Fruit fly (Drosophila melanogaster) whole organism, wandering third instar larva: ENCODE measurements around the gene CG8870.
A peak's percentile ranks its signal among the peaks of the same experiment; 100 is the strongest.

Experiments used
- CG32264 ChIP-seq: fragments of 200-800 bp; sonication (Bioruptor generic); optimal IDR thresholded peaks from 2 replicates; lab custom pipeline; 2016; ENCODE audit warnings: missing biosample characterization, missing genetic modification characterization
- CG9705 ChIP-seq: fragments of 200-800 bp; sonication (Bioruptor generic); optimal IDR thresholded peaks from 2 replicates; lab custom pipeline; 2018; ENCODE audit warnings: missing biosample characterization, mild to moderate bottlenecking, missing genetic modification characterization
- CrebA ChIP-seq: fragments of 200-800 bp; sonication (Bioruptor generic); optimal IDR thresholded peaks from 2 replicates; lab custom pipeline; 2016; ENCODE audit warnings: missing biosample characterization, mild to moderate bottlenecking, missing genetic modification characterization, borderline replicate concordance
- Dfd ChIP-seq: fragments of >200 bp; optimal IDR thresholded peaks from 2 replicates; lab custom pipeline; 2017; ENCODE audit warnings: missing biosample characterization, missing genetic modification characterization
- Dif ChIP-seq: fragments of 200-275, 200-300 bp; sonication (Bioruptor generic); optimal IDR thresholded peaks from 2 replicates; lab custom pipeline; 2018; ENCODE audit warnings: missing biosample characterization, missing genetic modification characterization; ENCODE audit not compliant: partially characterized antibody
- HLH106 ChIP-seq: fragments of 200-800 bp; optimal IDR thresholded peaks from 3 replicates; lab custom pipeline; 2019; ENCODE audit warnings: missing biosample characterization, mild to moderate bottlenecking, missing genetic modification characterization, moderate library complexity
- Hnf4 ChIP-seq: fragments of 200-800 bp; sonication (Bioruptor generic); optimal IDR thresholded peaks from 2 replicates; lab custom pipeline; 2016; ENCODE audit warnings: missing biosample characterization, mild to moderate bottlenecking, missing genetic modification characterization
- Hr78 ChIP-seq: fragments of >200 bp; optimal IDR thresholded peaks from 2 replicates; lab custom pipeline; 2017; ENCODE audit warnings: missing biosample characterization, missing genetic modification characterization
- Myc ChIP-seq: fragments of >200 bp; optimal IDR thresholded peaks from 2 replicates; lab custom pipeline; 2017
- N ChIP-seq: fragments of >200 bp; optimal IDR thresholded peaks from 2 replicates; lab custom pipeline; 2018; ENCODE audit warnings: missing biosample characterization, missing external identifiers, missing genetic modification characterization
- OdsH ChIP-seq: fragments of 200-800 bp; sonication (Bioruptor generic); optimal IDR thresholded peaks from 2 replicates; lab custom pipeline; 2016; ENCODE audit warnings: missing biosample characterization, mild to moderate bottlenecking, missing genetic modification characterization
- Rel ChIP-seq, 2 experiments: fragments of 200-800 bp; sonication (Bioruptor generic) in 1 of 2; optimal IDR thresholded peaks; 2 replicates in 1 of 2; 3 replicates in 1 of 2; lab custom pipeline; 2016 to 2019; ENCODE audit warnings: mild to moderate bottlenecking in 2 of 2, missing biosample characterization in 2 of 2, missing genetic modification characterization in 2 of 2, moderate library complexity in 1 of 2
- Sp1 ChIP-seq: fragments of 200-800 bp; sonication (Bioruptor generic); optimal IDR thresholded peaks from 3 replicates; lab custom pipeline; 2019; ENCODE audit warnings: missing biosample characterization, mild to moderate bottlenecking, missing genetic modification characterization, moderate library complexity
- Vsx2 ChIP-seq: fragments of 200-300, 225-300 bp; sonication (Bioruptor generic); optimal IDR thresholded peaks from 2 replicates; lab custom pipeline; 2018; ENCODE audit warnings: missing biosample characterization, missing genetic modification characterization; ENCODE audit not compliant: partially characterized antibody
- br ChIP-seq: fragments of 200-800 bp; sonication (Bioruptor generic); optimal IDR thresholded peaks from 2 replicates; lab custom pipeline; 2016; ENCODE audit warnings: missing biosample characterization, missing genetic modification characterization
- dl ChIP-seq, 2 experiments: fragments of 175-275, 200-275 bp in 1 of 2; fragments of 200-275 bp in 1 of 2; sonication (Bioruptor generic); optimal IDR thresholded peaks; lab custom pipeline; 2018; ENCODE audit warnings: mild to moderate bottlenecking in 2 of 2, missing biosample characterization in 2 of 2, missing genetic modification characterization in 2 of 2, moderate library complexity in 2 of 2; ENCODE audit not compliant: partially characterized antibody in 2 of 2, insufficient read depth in 1 of 2
- dmrt93B ChIP-seq: fragments of 200-800 bp; sonication (Bioruptor generic); optimal IDR thresholded peaks from 2 replicates; lab custom pipeline; 2018; ENCODE audit warnings: missing biosample characterization, mild to moderate bottlenecking, missing genetic modification characterization
- dsf ChIP-seq: sonication (Bioruptor generic); optimal IDR thresholded peaks from 2 replicates; lab custom pipeline; 2016; ENCODE audit warnings: missing biosample characterization, missing genetic modification characterization, borderline replicate concordance
- ey ChIP-seq: fragments of 200-800 bp; sonication (Bioruptor generic); optimal IDR thresholded peaks from 2 replicates; lab custom pipeline; 2016; ENCODE audit warnings: missing biosample characterization, missing genetic modification characterization
- foxo ChIP-seq, 2 experiments: fragments of 200-800 bp; sonication (Bioruptor generic); optimal IDR thresholded peaks; 2 replicates in 1 of 2; 3 replicates in 1 of 2; lab custom pipeline; 2016 to 2017; ENCODE audit warnings: missing biosample characterization in 2 of 2, missing genetic modification characterization in 2 of 2
- fru ChIP-seq: fragments of 200-800 bp; sonication (Bioruptor generic); optimal IDR thresholded peaks from 3 replicates; lab custom pipeline; 2016; ENCODE audit warnings: missing biosample characterization, mild to moderate bottlenecking, missing genetic modification characterization
- h ChIP-seq: fragments of 200-800 bp; sonication (Bioruptor generic); optimal IDR thresholded peaks from 3 replicates; lab custom pipeline; 2016; ENCODE audit warnings: missing biosample characterization, mild to moderate bottlenecking, missing genetic modification characterization
- jim ChIP-seq: fragments of 175-275, 200-325 bp; sonication (Bioruptor generic); optimal IDR thresholded peaks from 2 replicates; lab custom pipeline; 2016; ENCODE audit warnings: missing biosample characterization, mild to moderate bottlenecking, missing genetic modification characterization
- pan ChIP-seq: fragments of >200 bp; optimal IDR thresholded peaks from 2 replicates; lab custom pipeline; 2017
- psq ChIP-seq: fragments of 200-800 bp; sonication (Bioruptor generic); optimal IDR thresholded peaks from 3 replicates; lab custom pipeline; 2017; ENCODE audit warnings: missing biosample characterization, mild to moderate bottlenecking, missing genetic modification characterization, moderate library complexity
- rgr ChIP-seq: fragments of 200-800 bp; sonication (Bioruptor generic); optimal IDR thresholded peaks from 3 replicates; lab custom pipeline; 2016; ENCODE audit warnings: missing biosample characterization, mild to moderate bottlenecking, missing genetic modification characterization
- sage ChIP-seq: fragments of 200-800 bp; sonication (Bioruptor generic); optimal IDR thresholded peaks from 2 replicates; lab custom pipeline; 2016; ENCODE audit warnings: missing biosample characterization, mild to moderate bottlenecking, missing genetic modification characterization
- sv ChIP-seq: fragments of 200-800 bp; sonication (Bioruptor generic); optimal IDR thresholded peaks from 3 replicates; lab custom pipeline; 2016; ENCODE audit warnings: missing biosample characterization, missing genetic modification characterization
- tai ChIP-seq: sonication (Bioruptor generic); optimal IDR thresholded peaks from 2 replicates; lab custom pipeline; 2016; ENCODE audit warnings: missing biosample characterization, missing genetic modification characterization
- woc ChIP-seq: sonication (Bioruptor generic); optimal IDR thresholded peaks from 2 replicates; lab custom pipeline; 2016; ENCODE audit warnings: missing biosample characterization, mild to moderate bottlenecking, missing genetic modification characterization

The CG8870 gene

dm6 chr3R:13403032-13403459, 23.4 kb downstream of the CG8870 start, which contains the start of gene Dpm3:
Gene Dpm3, minus strand, starts transcription at chr3R:13403051.
- TF ChIP-seq dl (GFP tag; optimal IDR thresholded peaks at IDR 0.05; lab: Kevin White, UChicago; ENCODE audit: insufficient read depth in 1 of 2, partially characterized antibody in 2 of 2) (peak; percentile 30 to 85), Hnf4 (GFP tag; lab: Kevin White, UChicago) (peak; percentile 25), HLH106 (tag; lab: Kevin White, UChicago) (peak; percentile 15), Vsx2 (GFP tag; lab: Kevin White, UChicago) (peak; percentile 99), OdsH (GFP tag; lab: Kevin White, UChicago) (no peak), woc (GFP tag; lab: Kevin White, UChicago) (no peak), Dif (peak; percentile 99)

DNA sequence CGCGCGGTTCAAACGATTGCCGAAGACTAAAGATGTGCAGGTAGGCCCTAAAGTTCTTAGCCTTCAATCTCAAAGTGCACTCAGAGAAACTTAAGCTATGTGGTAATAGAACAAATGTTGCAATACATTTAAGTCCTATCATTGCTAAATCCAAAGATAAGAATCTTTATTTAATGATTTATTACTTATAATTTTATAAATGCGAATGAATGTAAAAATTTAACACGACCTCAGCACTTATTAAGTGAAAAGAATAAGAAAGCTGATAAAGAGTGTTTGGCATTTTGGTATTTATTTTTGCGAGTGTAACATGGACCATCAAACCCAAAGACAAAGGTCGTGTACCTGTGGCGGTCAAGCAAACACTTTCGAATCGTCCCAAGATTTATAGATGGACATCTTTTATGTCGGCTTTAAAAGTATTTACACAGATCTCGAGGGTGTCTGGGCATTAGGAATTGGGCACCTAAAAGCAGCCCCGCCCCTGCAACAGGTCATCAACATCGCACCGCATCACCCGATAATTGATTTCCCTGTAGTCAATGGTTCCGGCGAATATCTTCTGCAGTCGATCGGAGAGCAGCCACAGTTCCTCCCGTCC, 25.3 kb downstream of the CG8870 start, which contains the start of gene yellow-e3:
TSS of gene yellow-e3 (minus strand) at position 30 of the 601 bp plus-strand sequence.
- TF ChIP-seq N (GFP tag; lab: Kevin White, UChicago) (no peak), h (GFP tag; lab: Kevin White, UChicago) (peak; percentile 6)

DNA sequence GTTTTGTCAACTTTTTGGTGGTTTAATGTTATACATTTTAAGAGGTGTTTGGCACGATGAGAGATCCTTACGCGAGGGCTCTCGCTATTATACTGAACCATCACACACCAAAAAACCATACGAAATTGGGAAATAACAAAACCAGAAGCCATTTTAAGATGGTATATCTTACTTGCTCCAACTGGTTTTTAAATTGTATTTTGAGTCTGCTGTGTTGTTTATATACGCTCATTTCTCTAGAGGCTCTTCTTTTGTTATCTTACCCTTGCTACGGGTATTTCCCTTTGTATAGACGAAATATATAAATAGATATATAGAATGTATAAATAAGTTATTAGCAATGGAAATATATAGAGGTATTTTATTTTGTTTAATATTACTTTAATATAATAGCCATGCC, 27.3 kb downstream of the CG8870 start, which contains the start of gene yellow-e2:
TSS of gene yellow-e2 (minus strand) at position 101 of the 400 bp plus-strand sequence.
- TF ChIP-seq sage (no peak), dsf (GFP tag; lab: Kevin White, UChicago) (no peak), Myc (lab: Kevin White, UChicago) (no peak), rgr (GFP tag; lab: Kevin White, UChicago) (no peak), foxo (GFP tag; optimal IDR thresholded peaks at IDR 0.05; lab: Kevin White, UChicago) (no peak), Hnf4 (GFP tag; lab: Kevin White, UChicago) (no peak), jim (GFP tag; lab: Kevin White, UChicago) (no peak), CG32264 (GFP tag; lab: Kevin White, UChicago) (no peak), tai (GFP tag; lab: Kevin White, UChicago) (no peak), dmrt93B (GFP tag; lab: Kevin White, UChicago) (no peak), Rel (GFP tag; optimal IDR thresholded peaks at IDR 0.05; lab: Kevin White, UChicago) (no peak), Rel (tag; optimal IDR thresholded peaks at IDR 0.05; lab: Kevin White, UChicago) (no peak), Hr78 (GFP tag; lab: Kevin White, UChicago) (no peak), Dfd (GFP tag; lab: Kevin White, UChicago) (no peak), ey (GFP tag; lab: Kevin White, UChicago) (no peak), h (GFP tag; lab: Kevin White, UChicago) (no peak), CrebA (GFP tag; lab: Kevin White, UChicago) (no peak), sv (GFP tag; lab: Kevin White, UChicago) (no peak)

- TF ChIP-seq h (GFP tag; lab: Kevin White, UChicago) (no peak), N (GFP tag; lab: Kevin White, UChicago) (no peak)
- TF ChIP-seq, all 38 proteins: peak for 0
These were observed 33.1 kb downstream of the CG8870 start for dm6 chr3R:13412704-13413103.

- TF ChIP-seq tai (GFP tag; lab: Kevin White, UChicago) (no peak), HLH106 (tag; lab: Kevin White, UChicago) (no peak), CG9705 (GFP tag; lab: Kevin White, UChicago) (no peak), Hnf4 (GFP tag; lab: Kevin White, UChicago) (no peak), fru (no peak), OdsH (GFP tag; lab: Kevin White, UChicago) (no peak), br (GFP tag; lab: Kevin White, UChicago) (no peak), psq (GFP tag; lab: Kevin White, UChicago) (no peak), dmrt93B (GFP tag; lab: Kevin White, UChicago) (no peak), pan (lab: Kevin White, UChicago) (no peak), Sp1 (no peak)
These were observed 35.5 kb downstream of the CG8870 start, which contains the start of gene yellow-e for dm6 chr3R:13415186-13415585. Gene yellow-e, minus strand, starts transcription at chr3R:13415286.
